Worm (Caenorhabditis elegans): Measurements from ENCODE around the gene F49C5.9.

Gene F49C5.9

ce11 chrII:12570523-12570922, 26.1 kb upstream of the F49C5.9 start, which contains the start of gene Y38E10A.1:
TSS of gene Y38E10A.1 (minus strand) at chrII:12570623.
- no peak for TF ChIP-seq lin-39 (tag; optimal IDR thresholded peaks at IDR 0.05)
- no peak for TF ChIP-seq aly-2 (tag; optimal IDR thresholded peaks at IDR 0.05)
- TF ChIP-seq elt-3 (tag; optimal IDR thresholded peaks at IDR 0.05), result no peak

DNA sequence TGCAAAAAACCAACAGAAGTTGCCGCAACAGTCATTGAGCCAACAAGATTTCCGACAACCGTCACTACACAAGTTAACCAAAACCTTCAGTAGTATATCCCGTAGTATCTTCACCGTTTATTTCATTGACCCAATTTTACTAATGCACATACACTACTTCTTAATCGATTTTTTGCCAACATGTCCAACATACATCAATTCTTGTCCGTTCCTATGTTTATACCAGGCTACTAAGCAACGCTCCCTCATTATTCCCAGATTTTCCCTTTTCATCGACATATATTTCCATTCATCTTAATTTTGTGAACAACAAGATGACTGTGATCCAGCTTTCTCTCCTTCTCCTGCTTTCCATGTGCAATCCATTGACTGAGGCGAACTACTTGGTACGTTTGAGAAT, 21.4 kb upstream of the F49C5.9 start, which contains the start of gene F49C5.7:
Gene F49C5.7 (plus strand): TSS at position 301 of the 400 bp plus-strand sequence.
- no peak for TF ChIP-seq nhr-25 (tag; optimal IDR thresholded peaks at IDR 0.05)
- TF ChIP-seq unc-62 (GFP tag; optimal IDR thresholded peaks at IDR 0.05), result no peak
- TF ChIP-seq daf-12 (tag; optimal IDR thresholded peaks at IDR 0.05), result no peak
- TF ChIP-seq skn-1 (tag; optimal IDR thresholded peaks at IDR 0.05), result no peak
- no peak for TF ChIP-seq eor-1 (tag; optimal IDR thresholded peaks at IDR 0.05)
- TF ChIP-seq egl-5 (tag; optimal IDR thresholded peaks at IDR 0.05), result no peak

DNA sequence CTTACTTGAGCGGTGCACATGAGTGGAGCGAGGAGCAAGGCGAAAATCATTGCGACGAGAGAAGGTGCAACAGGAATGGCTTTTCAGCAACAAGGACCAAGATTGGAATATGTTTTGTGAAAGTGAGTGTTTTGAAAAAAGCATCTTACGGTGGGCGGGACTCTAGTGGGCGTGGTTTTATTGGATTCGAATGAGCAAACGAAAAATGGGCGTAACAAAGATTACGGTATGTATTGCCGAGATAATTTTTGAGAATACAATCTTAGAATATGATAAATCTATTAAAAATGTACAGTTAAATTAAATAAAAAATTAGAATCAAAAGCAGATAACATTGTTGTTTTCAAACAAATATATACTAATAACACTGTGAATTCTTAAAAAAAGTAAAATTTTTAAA, 15.8 kb upstream of the F49C5.9 start, which contains the start of gene F49C5.12:
Gene F49C5.12 (minus strand): TSS at position 101 of the 400 bp plus-strand sequence.
- TF ChIP-seq elt-2 (tag; optimal IDR thresholded peaks at IDR 0.05) (no peak), nhr-76 (tag; optimal IDR thresholded peaks at IDR 0.05) (no peak), mdl-1 (tag; optimal IDR thresholded peaks at IDR 0.05) (no peak), skn-1 (tag; optimal IDR thresholded peaks at IDR 0.05) (no peak), hmg-11 (tag; optimal IDR thresholded peaks at IDR 0.05) (no peak), ama-1 (optimal IDR thresholded peaks at IDR 0.05) (no peak), R02D3.7 (tag; optimal IDR thresholded peaks at IDR 0.05) (no peak), sea-2 (GFP tag; optimal IDR thresholded peaks at IDR 0.05) (no peak), pqm-1 (tag; optimal IDR thresholded peaks at IDR 0.05) (no peak), fos-1 (tag; optimal IDR thresholded peaks at IDR 0.05) (no peak), lin-39 (tag; optimal IDR thresholded peaks at IDR 0.05) (no peak)

DNA sequence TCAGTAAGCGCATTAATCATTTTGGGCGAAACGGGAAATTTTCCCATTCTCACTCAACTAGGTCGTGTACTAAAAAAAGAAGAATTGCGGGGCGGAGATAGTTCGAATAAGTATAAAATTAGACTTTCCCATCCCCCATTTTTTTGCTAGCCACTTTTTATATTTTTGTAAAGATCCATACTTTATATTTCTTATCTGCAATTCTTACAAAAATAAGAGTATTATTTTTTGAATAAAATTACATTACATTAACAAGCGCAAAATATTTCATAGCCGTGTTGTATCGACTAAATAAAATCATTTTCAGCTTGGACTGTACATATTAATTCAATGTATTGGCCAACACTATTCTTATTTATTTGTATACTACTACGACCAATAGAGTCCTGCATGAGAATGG, 11.1 kb upstream of the F49C5.9 start, which contains the start of gene F49C5.11:
Gene F49C5.11 (plus strand): TSS at position 301 of the 400 bp plus-strand sequence.
- TF ChIP-seq nhr-25 (tag; optimal IDR thresholded peaks at IDR 0.05) (no peak), ama-1 (optimal IDR thresholded peaks at IDR 0.05) (no peak), nhr-12 (tag; optimal IDR thresholded peaks at IDR 0.05) (no peak), nhr-237 (tag; optimal IDR thresholded peaks at IDR 0.05) (no peak), pqm-1 (tag; optimal IDR thresholded peaks at IDR 0.05) (no peak), elt-2 (tag; optimal IDR thresholded peaks at IDR 0.05) (no peak), ztf-4 (tag; optimal IDR thresholded peaks at IDR 0.05) (no peak), nfya-1 (tag; optimal IDR thresholded peaks at IDR 0.05; ENCODE audit: insufficient read depth) (no peak), unc-39 (tag; optimal IDR thresholded peaks at IDR 0.05) (no peak), snpc-4 (tag; optimal IDR thresholded peaks at IDR 0.05) (no peak), lin-39 (tag; optimal IDR thresholded peaks at IDR 0.05) (no peak), unc-62 (GFP tag; optimal IDR thresholded peaks at IDR 0.05) (no peak), nhr-11 (tag; optimal IDR thresholded peaks at IDR 0.05) (no peak), lin-15B (tag; optimal IDR thresholded peaks at IDR 0.05) (no peak)

ce11 chrII:12550940-12551339, 6.5 kb upstream of the F49C5.9 start:
- no peak for TF ChIP-seq fkh-10 (GFP tag; optimal IDR thresholded peaks at IDR 0.05)
- no peak for TF ChIP-seq ceh-28 (tag; optimal IDR thresholded peaks at IDR 0.05)
- no peak for TF ChIP-seq fos-1 (tag; optimal IDR thresholded peaks at IDR 0.05)
- TF ChIP-seq nhr-77 (tag; optimal IDR thresholded peaks at IDR 0.05), result no peak
- TF ChIP-seq ceh-82 (tag; optimal IDR thresholded peaks at IDR 0.05), result no peak
- TF ChIP-seq ZK546.5 (tag; optimal IDR thresholded peaks at IDR 0.05), result no peak
- TF ChIP-seq jun-1 (tag; optimal IDR thresholded peaks at IDR 0.05), result no peak
- TF ChIP-seq unc-62 (GFP tag; optimal IDR thresholded peaks at IDR 0.05), result no peak
- TF ChIP-seq mdl-1 (tag; optimal IDR thresholded peaks at IDR 0.05), result no peak
- no peak for TF ChIP-seq nfya-1 (tag; optimal IDR thresholded peaks at IDR 0.05; ENCODE audit: insufficient read depth)
- TF ChIP-seq tbx-2 (tag; optimal IDR thresholded peaks at IDR 0.05), result no peak
- no peak for TF ChIP-seq zag-1 (tag; optimal IDR thresholded peaks at IDR 0.05)
- no peak for TF ChIP-seq egl-5 (tag; optimal IDR thresholded peaks at IDR 0.05)
- no peak for TF ChIP-seq eor-1 (tag; optimal IDR thresholded peaks at IDR 0.05)
- no peak for TF ChIP-seq ceh-16 (tag; optimal IDR thresholded peaks at IDR 0.05)

Data from whole organism, L3 larva.